Fruit fly (Drosophila melanogaster): ENCODE data around the gene CG8519.

Gene CG8519

DNA sequence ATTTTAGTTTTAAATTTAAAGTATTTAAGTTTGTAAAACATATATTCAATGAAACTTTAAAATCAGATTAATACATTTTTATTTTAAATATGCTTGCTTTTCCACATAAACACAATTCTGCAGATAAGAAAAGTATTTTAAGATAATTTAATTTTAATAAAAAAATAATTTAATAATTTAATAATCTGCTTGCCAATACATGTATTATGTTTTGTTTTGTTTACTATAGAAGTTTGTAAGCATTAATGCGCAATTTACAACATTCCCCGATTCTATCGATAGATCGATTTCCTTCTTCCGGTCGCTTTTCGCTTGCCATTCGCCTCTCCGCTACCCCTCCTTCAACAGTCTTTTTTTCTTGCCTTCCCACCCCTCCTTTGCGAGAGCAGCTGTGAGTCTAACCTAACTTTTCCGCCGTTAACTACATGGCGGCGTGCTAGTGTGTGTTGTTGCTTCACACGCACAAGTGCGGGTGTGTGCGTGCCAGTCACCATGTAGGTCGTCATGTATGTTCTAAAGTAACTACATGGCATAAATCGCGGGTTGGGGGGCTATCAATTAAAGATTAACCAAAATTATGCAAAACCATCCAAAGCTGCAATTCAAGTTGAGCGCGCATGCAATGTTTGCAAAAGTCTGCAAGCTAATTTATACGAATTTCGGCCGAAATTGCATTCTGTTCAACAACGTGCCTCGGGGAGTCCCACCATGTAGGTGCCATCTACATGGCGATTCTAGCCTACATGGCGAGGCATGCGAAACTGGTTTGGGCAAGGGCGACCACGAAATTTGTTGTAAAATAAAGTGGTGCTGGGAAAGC, 38.9 kb downstream of the CG8519 start (continued):
- TF ChIP-seq unc-4 (GFP tag; IDR thresholded peaks at IDR 0.05; ENCODE audit: partially characterized antibody) (peak; percentile 31; the same call in 1 of the 2 replicates), CG30020 (tag; optimal IDR thresholded peaks at IDR 0.05) (no peak), CG2199 (GFP tag; IDR thresholded peaks at IDR 0.05) (no peak), CG10565 (GFP tag; optimal IDR thresholded peaks at IDR 0.05) (no peak), CG10274 (GFP tag; optimal IDR thresholded peaks at IDR 0.05) (no peak), dimm (GFP tag; IDR thresholded peaks at IDR 0.05) (no peak), CG12744 (GFP tag; optimal IDR thresholded peaks at IDR 0.05) (no peak), HLH3B (GFP tag; IDR thresholded peaks at IDR 0.05) (no peak; the same call in 1 of the 2 replicates), wor (GFP tag; IDR thresholded peaks at IDR 0.05) (no peak), CG12659 (GFP tag; optimal IDR thresholded peaks at IDR 0.05) (peak; percentile 14), CG11695 (GFP tag; IDR thresholded peaks at IDR 0.05) (0 out of 3 replicates have a peak, but pooled peaks have one; percentile 5), Sox100B (GFP tag; optimal IDR thresholded peaks at IDR 0.05) (no peak), trem (tag; optimal IDR thresholded peaks at IDR 0.05) (no peak), tup (GFP tag; optimal IDR thresholded peaks at IDR 0.05) (no peak), CG16813 (GFP tag; IDR thresholded peaks at IDR 0.05; ENCODE audit: partially characterized antibody) (no peak; the same call in 2 of the 3 replicates), Sin3A (optimal IDR thresholded peaks at IDR 0.05) (no peak), ham (GFP tag; IDR thresholded peaks at IDR 0.05) (no peak), CG7556 (GFP tag; optimal IDR thresholded peaks at IDR 0.05) (peak; percentile 24), tx (GFP tag; optimal IDR thresholded peaks at IDR 0.05) (no peak), Adf1 (GFP tag; IDR thresholded peaks at IDR 0.05) (peak; percentile 18; the same call in 1 of the 2 replicates), CG42726 (GFP tag; IDR thresholded peaks at IDR 0.05; ENCODE audit: partially characterized antibody) (peak; percentile 63; the same call in 1 of the 2 replicates), vfl (GFP tag; optimal IDR thresholded peaks at IDR 0.05) (no peak), CG2875 (GFP tag; optimal IDR thresholded peaks at IDR 0.05) (no peak), croc (GFP tag; conservative IDR thresholded peaks at IDR 0.05) (no peak), D (optimal IDR thresholded peaks at IDR 0.05) (peak; percentile 100), D (GFP tag; optimal IDR thresholded peaks at IDR 0.05) (peak; percentile 41), BEAF-32 (GFP tag; optimal IDR thresholded peaks at IDR 0.05) (peak; percentile 66), HLHmδ (GFP tag; optimal IDR thresholded peaks at IDR 0.05) (peak; percentile 4), pan (optimal IDR thresholded peaks at IDR 0.05) (no peak), pan (GFP tag; optimal IDR thresholded peaks at IDR 0.05 in 1 of 2, IDR thresholded peaks at IDR 0.05 in 1 of 2) (no peak), CG1832 (GFP tag; optimal IDR thresholded peaks at IDR 0.05) (no peak), usp (GFP tag; optimal IDR thresholded peaks at IDR 0.05) (no peak), ro (GFP tag; IDR thresholded peaks at IDR 0.05) (no peak), disco-r (GFP tag; optimal IDR thresholded peaks at IDR 0.05) (peak; percentile 9), bowl (GFP tag; IDR thresholded peaks at IDR 0.05) (no peak), CG17829 (tag; optimal IDR thresholded peaks at IDR 0.05) (no peak), danr (GFP tag; IDR thresholded peaks at IDR 0.05) (no peak), Mes4 (GFP tag; optimal IDR thresholded peaks at IDR 0.05) (no peak), CG32772 (GFP tag; IDR thresholded peaks at IDR 0.05) (no peak), CG30403 (GFP tag; optimal IDR thresholded peaks at IDR 0.05) (peak; percentile 29), CG34376 (GFP tag; optimal IDR thresholded peaks at IDR 0.05) (peak; percentile 23), ERR (GFP tag; optimal IDR thresholded peaks at IDR 0.05) (peak; percentile 45), Camta (GFP tag; optimal IDR thresholded peaks at IDR 0.05) (no peak), CG1602 (GFP tag; optimal IDR thresholded peaks at IDR 0.05) (peak; percentile 35)

All from whole organism, embryonic.